Fruit fly (Drosophila melanogaster): Measurements from ENCODE around the gene CG32266.

Gene CG32266

DNA sequence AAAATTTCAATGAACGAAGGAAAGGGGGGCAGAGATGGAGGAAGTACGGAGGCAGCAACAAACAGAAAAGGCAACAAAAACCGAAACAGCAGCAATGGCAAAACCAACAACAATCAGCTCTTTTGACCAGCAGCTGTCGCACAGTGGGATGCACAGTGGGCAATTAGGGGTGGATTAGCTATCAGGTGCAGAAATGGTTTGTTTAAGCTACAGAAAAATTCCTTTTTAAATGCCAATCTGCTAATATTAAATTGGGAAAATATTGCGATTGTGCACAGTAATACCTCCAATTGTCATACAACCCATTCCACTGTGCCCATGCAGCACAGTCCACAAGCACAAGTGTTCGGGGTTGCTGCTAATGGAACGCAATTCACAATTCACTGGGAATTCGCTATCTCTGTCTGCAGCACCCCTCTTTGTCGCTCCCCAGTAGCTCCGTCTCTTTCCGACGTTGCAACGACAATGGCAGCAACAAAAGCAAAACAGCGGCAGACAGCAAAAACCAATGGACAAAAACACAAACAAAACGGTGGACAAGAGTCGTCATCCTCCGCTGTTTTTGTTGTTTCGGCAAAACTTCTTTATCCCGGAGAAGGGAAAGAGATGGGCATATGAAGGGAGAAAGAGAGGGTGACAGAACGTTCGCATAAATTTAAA lies 5.5 kb upstream of the CG32266 start (continued):
- TF ChIP-seq jing (GFP tag; optimal IDR thresholded peaks at IDR 0.05): peak; percentile 97
- TF ChIP-seq Dip3 (GFP tag; optimal IDR thresholded peaks at IDR 0.05): peak; percentile 86
- peak; percentile 96 for TF ChIP-seq Atf-2 (GFP tag; optimal IDR thresholded peaks at IDR 0.05)
- peak; percentile 85 for TF ChIP-seq CG17829 (tag; optimal IDR thresholded peaks at IDR 0.05)
- TF ChIP-seq peb (GFP tag; IDR thresholded peaks at IDR 0.05): peak; percentile 94
- TF ChIP-seq Ravus (GFP tag; IDR thresholded peaks at IDR 0.05): peak; percentile 87
- TF ChIP-seq CG7963 (GFP tag; IDR thresholded peaks at IDR 0.05; ENCODE audit: partially characterized antibody): no peak
- TF ChIP-seq Hmx (GFP tag; optimal IDR thresholded peaks at IDR 0.05): peak; percentile 31
- peak; percentile 92 for TF ChIP-seq lab (GFP tag; optimal IDR thresholded peaks at IDR 0.05)
- peak; percentile 94 for TF ChIP-seq Ssrp (tag; optimal IDR thresholded peaks at IDR 0.05)
- TF ChIP-seq CG9817 (tag; optimal IDR thresholded peaks at IDR 0.05): peak; percentile 82
- peak; percentile 86 for TF ChIP-seq CG4360 (GFP tag; IDR thresholded peaks at IDR 0.05)
- TF ChIP-seq D19A (tag; optimal IDR thresholded peaks at IDR 0.05): peak; percentile 81
- peak; percentile 91 for TF ChIP-seq run (tag; optimal IDR thresholded peaks at IDR 0.05)
- TF ChIP-seq CG3065 (GFP tag; optimal IDR thresholded peaks at IDR 0.05): peak; percentile 94
- peak; percentile 88 for TF ChIP-seq CoRest (tag; optimal IDR thresholded peaks at IDR 0.05)
- peak; percentile 43; the same call in 1 of the 2 replicates for TF ChIP-seq Bgb (GFP tag; IDR thresholded peaks at IDR 0.05; ENCODE audit: partially characterized antibody)
- TF ChIP-seq eyg (GFP tag; optimal IDR thresholded peaks at IDR 0.05): peak; percentile 82
- peak; percentile 64; the same call in 1 of the 2 replicates for TF ChIP-seq toy (GFP tag; IDR thresholded peaks at IDR 0.05)
- TF ChIP-seq ash1 (GFP tag; optimal IDR thresholded peaks at IDR 0.05): no peak
- peak; percentile 96 for TF ChIP-seq CG10366 (GFP tag; IDR thresholded peaks at IDR 0.05)
- peak; percentile 50 for TF ChIP-seq CG7745 (tag; optimal IDR thresholded peaks at IDR 0.05)
- peak; percentile 92 for TF ChIP-seq pb (GFP tag; optimal IDR thresholded peaks at IDR 0.05)
- peak; percentile 83 for TF ChIP-seq fd3F (GFP tag; optimal IDR thresholded peaks at IDR 0.05)
- peak; percentile 95 for TF ChIP-seq CG2889 (GFP tag; IDR thresholded peaks at IDR 0.05)
- peak; percentile 88 for TF ChIP-seq aop (GFP tag; IDR thresholded peaks at IDR 0.05)
- peak; percentile 90 for TF ChIP-seq bab2 (GFP tag; optimal IDR thresholded peaks at IDR 0.05)
- TF ChIP-seq Xrp1 (GFP tag; IDR thresholded peaks at IDR 0.05): peak; percentile 98
- peak; percentile 97 for TF ChIP-seq CG12769 (tag; optimal IDR thresholded peaks at IDR 0.05)
- peak; percentile 79 for TF ChIP-seq vfl (GFP tag; optimal IDR thresholded peaks at IDR 0.05)
- TF ChIP-seq CG13123 (GFP tag; optimal IDR thresholded peaks at IDR 0.05): peak; percentile 90
- TF ChIP-seq klu (GFP tag; IDR thresholded peaks at IDR 0.05): peak; percentile 84
- peak; percentile 86 for TF ChIP-seq CG11560 (tag; IDR thresholded peaks at IDR 0.05)
- peak; percentile 80 for TF ChIP-seq CG1832 (GFP tag; optimal IDR thresholded peaks at IDR 0.05)
- peak; percentile 94 for TF ChIP-seq CG13624 (GFP tag; optimal IDR thresholded peaks at IDR 0.05)
- TF ChIP-seq chif (GFP tag; optimal IDR thresholded peaks at IDR 0.05): peak; percentile 96 to 97
- TF ChIP-seq sim (GFP tag; IDR thresholded peaks at IDR 0.05): peak; percentile 94
- TF ChIP-seq CG6791 (GFP tag; IDR thresholded peaks at IDR 0.05; ENCODE audit: partially characterized antibody): peak; percentile 21; the same call in 1 of the 3 replicates
- TF ChIP-seq Sry-β (GFP tag; optimal IDR thresholded peaks at IDR 0.05): no peak
- TF ChIP-seq jigr1 (GFP tag; IDR thresholded peaks at IDR 0.05): peak; percentile 96
- peak; percentile 77 for TF ChIP-seq E2f2 (GFP tag; IDR thresholded peaks at IDR 0.05)
- TF ChIP-seq pho (GFP tag; optimal IDR thresholded peaks at IDR 0.05): peak; percentile 90
- peak; percentile 96 for TF ChIP-seq CG11695 (GFP tag; IDR thresholded peaks at IDR 0.05)
- TF ChIP-seq pnt (GFP tag; optimal IDR thresholded peaks at IDR 0.05): peak; percentile 96
- TF ChIP-seq lov (optimal IDR thresholded peaks at IDR 0.05): no peak
- TF ChIP-seq lov (GFP tag; IDR thresholded peaks at IDR 0.05): peak; percentile 95
- 0 out of 2 replicates have a peak, but pooled peaks have one; percentile 32 for TF ChIP-seq tna (GFP tag; IDR thresholded peaks at IDR 0.05; ENCODE audit: partially characterized antibody)
- TF ChIP-seq Scr (GFP tag; IDR thresholded peaks at IDR 0.05; ENCODE audit: partially characterized antibody): 0 out of 2 replicates have a peak, but pooled peaks have one; percentile 29
- TF ChIP-seq Dfd (GFP tag; optimal IDR thresholded peaks at IDR 0.05): no peak
- TF ChIP-seq stc (GFP tag; IDR thresholded peaks at IDR 0.05): peak; percentile 97

Data from whole organism, embryonic.